Worm (Caenorhabditis elegans) whole organism, L2 larva: ENCODE measurements around the gene srw-8.

Experiments
- C34F6.9 ChIP-seq: fragments of 150-350 bp; optimal IDR thresholded peaks from 2 replicates; lab custom pipeline; 2014; ENCODE audit warnings: missing biosample characterization, missing genetic modification characterization
- R02D3.7 ChIP-seq: fragments of 150-350 bp; optimal IDR thresholded peaks from 2 replicates; lab custom pipeline; 2014; ENCODE audit warnings: missing biosample characterization, missing genetic modification characterization
- Y55F3AM.14 ChIP-seq: fragments of 200-800 bp; sonication (Bioruptor generic); optimal IDR thresholded peaks from 2 replicates; lab custom pipeline; 2018; ENCODE audit warnings: mild to moderate bottlenecking, missing genetic modification characterization, missing compliant biosample characterization
- alr-1 ChIP-seq: fragments of 150-350 bp; optimal IDR thresholded peaks from 2 replicates; lab custom pipeline; 2014; ENCODE audit warnings: missing biosample characterization, missing genetic modification characterization
- aly-2 ChIP-seq: fragments of 150-350 bp; optimal IDR thresholded peaks from 2 replicates; lab custom pipeline; 2014; ENCODE audit warnings: missing biosample characterization, missing genetic modification characterization
- ama-1 ChIP-seq: fragments of 150-350 bp; optimal IDR thresholded peaks from 2 replicates; lab custom pipeline; 2018; ENCODE audit warnings: inconsistent platforms
- blmp-1 ChIP-seq: sonication (generic microtip); optimal IDR thresholded peaks from 2 replicates; lab custom pipeline; 2017; ENCODE audit warnings: missing genetic modification characterization, mild to moderate bottlenecking, missing compliant biosample characterization, antibody characterized with exemption, moderate library complexity; ENCODE audit not compliant: insufficient read depth
- ceh-16 ChIP-seq: fragments of 150-350 bp; optimal IDR thresholded peaks from 2 replicates; lab custom pipeline; 2014; ENCODE audit warnings: missing biosample characterization, missing genetic modification characterization
- dmd-4 ChIP-seq: sonication (generic microtip); optimal IDR thresholded peaks from 2 replicates; lab custom pipeline; 2017; ENCODE audit warnings: missing biosample characterization, missing genetic modification characterization
- egl-27 ChIP-seq: sonication (generic microtip); optimal IDR thresholded peaks from 3 replicates; lab custom pipeline; 2017; ENCODE audit warnings: missing biosample characterization, missing genetic modification reagents, missing genetic modification characterization
- fos-1 ChIP-seq: fragments of 150-350 bp; optimal IDR thresholded peaks from 2 replicates; lab custom pipeline; 2014; ENCODE audit warnings: missing biosample characterization, missing genetic modification characterization
- gmeb-1 ChIP-seq: fragments of 150-350 bp; optimal IDR thresholded peaks from 2 replicates; lab custom pipeline; 2014; ENCODE audit warnings: missing biosample characterization, missing genetic modification characterization
- lin-11 ChIP-seq: fragments of 150-350 bp; sonication (generic microtip); optimal IDR thresholded peaks from 2 replicates; lab custom pipeline; 2014; ENCODE audit warnings: missing biosample characterization, missing genetic modification characterization, inconsistent platforms, mixed read lengths
- lin-13 ChIP-seq: fragments of 150-350 bp; optimal IDR thresholded peaks from 2 replicates; lab custom pipeline; 2014; ENCODE audit warnings: missing biosample characterization, missing genetic modification reagents, missing genetic modification characterization
- lin-39 ChIP-seq: fragments of 150-350 bp; optimal IDR thresholded peaks from 2 replicates; lab custom pipeline; 2014; ENCODE audit warnings: missing biosample characterization, missing genetic modification reagents, missing genetic modification characterization
- mab-5 ChIP-seq: fragments of 150-350 bp; optimal IDR thresholded peaks from 2 replicates; lab custom pipeline; 2014; ENCODE audit warnings: missing biosample characterization, missing genetic modification characterization
- mbf-1 ChIP-seq: sonication (generic microtip); optimal IDR thresholded peaks from 2 replicates; lab custom pipeline; 2017; ENCODE audit warnings: missing biosample characterization, missing genetic modification characterization
- nhr-10 ChIP-seq: sonication (generic microtip); optimal IDR thresholded peaks from 2 replicates; lab custom pipeline; 2017; ENCODE audit warnings: missing biosample characterization, missing genetic modification characterization
- nhr-11 ChIP-seq: fragments of 150-350 bp; optimal IDR thresholded peaks from 2 replicates; lab custom pipeline; 2014; ENCODE audit warnings: missing biosample characterization, missing genetic modification characterization
- nhr-12 ChIP-seq: fragments of 150-350 bp; optimal IDR thresholded peaks from 2 replicates; lab custom pipeline; 2014; ENCODE audit warnings: missing biosample characterization, missing genetic modification characterization
- nhr-21 ChIP-seq: fragments of 150-350 bp; optimal IDR thresholded peaks from 2 replicates; lab custom pipeline; 2014; ENCODE audit warnings: missing biosample characterization, missing genetic modification characterization
- nhr-23 ChIP-seq: fragments of 150-350 bp; optimal IDR thresholded peaks from 2 replicates; lab custom pipeline; 2014; ENCODE audit warnings: missing biosample characterization, missing genetic modification reagents, missing genetic modification characterization
- nhr-237 ChIP-seq: fragments of 150-350 bp; optimal IDR thresholded peaks from 2 replicates; lab custom pipeline; 2014; ENCODE audit warnings: missing biosample characterization, missing genetic modification characterization
- nhr-25 ChIP-seq: fragments of 150-350 bp; sonication (generic microtip); optimal IDR thresholded peaks from 3 replicates; lab custom pipeline; 2014; ENCODE audit warnings: missing biosample characterization, missing genetic modification characterization
- nhr-6 ChIP-seq: fragments of 150-350 bp; optimal IDR thresholded peaks from 2 replicates; lab custom pipeline; 2014; ENCODE audit warnings: missing biosample characterization, missing genetic modification characterization
- nhr-77 ChIP-seq: fragments of 150-350 bp; optimal IDR thresholded peaks from 2 replicates; lab custom pipeline; 2014; ENCODE audit warnings: missing biosample characterization, missing genetic modification characterization
- skn-1 ChIP-seq: sonication (generic microtip); optimal IDR thresholded peaks from 2 replicates; lab custom pipeline; 2017; ENCODE audit warnings: missing biosample characterization, missing genetic modification characterization
- snpc-4 ChIP-seq: fragments of 150-350 bp; optimal IDR thresholded peaks from 2 replicates; lab custom pipeline; 2014; ENCODE audit warnings: missing biosample characterization, missing genetic modification characterization
- unc-39 ChIP-seq: fragments of 150-350 bp; optimal IDR thresholded peaks from 2 replicates; lab custom pipeline; 2014; ENCODE audit warnings: missing biosample characterization, missing genetic modification characterization
- unc-55 ChIP-seq: fragments of 150-350 bp; sonication (generic microtip); optimal IDR thresholded peaks from 3 replicates; lab custom pipeline; 2014; ENCODE audit warnings: missing biosample characterization, missing genetic modification reagents, missing genetic modification characterization
- unc-62 ChIP-seq: fragments of 150-350 bp; optimal IDR thresholded peaks from 2 replicates; lab custom pipeline; 2014; ENCODE audit warnings: missing biosample characterization, missing genetic modification reagents, missing genetic modification characterization
- zag-1 ChIP-seq: fragments of 150-350 bp; optimal IDR thresholded peaks from 2 replicates; lab custom pipeline; 2014; ENCODE audit warnings: missing biosample characterization, missing genetic modification characterization
- ztf-1 ChIP-seq: fragments of 200-800 bp; sonication (Bioruptor generic); conservative IDR thresholded peaks from 2 replicates; pipeline ENCODE4 v1.3.6; 2022; ENCODE audit warnings: missing genetic modification characterization, missing compliant biosample characterization
- ztf-11 ChIP-seq: sonication (generic microtip); optimal IDR thresholded peaks from 2 replicates; lab custom pipeline; 2017; ENCODE audit warnings: missing biosample characterization, missing genetic modification characterization
- ztf-4 ChIP-seq: fragments of 150-350 bp; optimal IDR thresholded peaks from 2 replicates; lab custom pipeline; 2014; ENCODE audit warnings: missing biosample characterization, missing genetic modification characterization

Gene srw-8

ce11 chrV:3017930-3018329 lies 16.2 kb downstream of the srw-8 start:
- no peak for TF ChIP-seq aly-2 (tag; lab: Kevin White, UChicago)
- no peak for TF ChIP-seq nhr-6 (tag; lab: Kevin White, UChicago)
- no peak for TF ChIP-seq fos-1 (tag; lab: Kevin White, UChicago)

- TF ChIP-seq C34F6.9 (tag; lab: Kevin White, UChicago) (no peak), nhr-10 (tag; lab: Kevin White, UChicago) (no peak), unc-62 (GFP tag; lab: Kevin White, UChicago) (no peak), lin-13 (no peak), Y55F3AM.14 (GFP tag; lab: Kevin White, UChicago) (no peak), aly-2 (tag; lab: Kevin White, UChicago) (no peak), ceh-16 (tag; lab: Kevin White, UChicago) (no peak), egl-27 (no peak), nhr-237 (tag; lab: Kevin White, UChicago) (no peak), ztf-4 (no peak), R02D3.7 (tag; lab: Kevin White, UChicago) (no peak), alr-1 (no peak), nhr-12 (tag; lab: Kevin White, UChicago) (no peak), ztf-11 (tag; lab: Kevin White, UChicago) (no peak), nhr-77 (tag; lab: Kevin White, UChicago) (no peak), nhr-21 (tag; lab: Kevin White, UChicago) (no peak)
These were observed 20.0 kb downstream of the srw-8 start, which contains the start of gene K12D9.1 for ce11 chrV:3014185-3014584. TSS of gene K12D9.1 (plus strand) at chrV:3014485.

- TF ChIP-seq skn-1 (tag; lab: Kevin White, UChicago) (no peak), gmeb-1 (no peak), ama-1 (lab: Kevin White, UChicago) (no peak)
- TF ChIP-seq, all 48 proteins: peak for 0
These were observed 22.7 kb downstream of the srw-8 start, which contains the start of gene srw-135 for ce11 chrV:3011394-3011793. TSS of gene srw-135 (minus strand) at chrV:3011494.

DNA sequence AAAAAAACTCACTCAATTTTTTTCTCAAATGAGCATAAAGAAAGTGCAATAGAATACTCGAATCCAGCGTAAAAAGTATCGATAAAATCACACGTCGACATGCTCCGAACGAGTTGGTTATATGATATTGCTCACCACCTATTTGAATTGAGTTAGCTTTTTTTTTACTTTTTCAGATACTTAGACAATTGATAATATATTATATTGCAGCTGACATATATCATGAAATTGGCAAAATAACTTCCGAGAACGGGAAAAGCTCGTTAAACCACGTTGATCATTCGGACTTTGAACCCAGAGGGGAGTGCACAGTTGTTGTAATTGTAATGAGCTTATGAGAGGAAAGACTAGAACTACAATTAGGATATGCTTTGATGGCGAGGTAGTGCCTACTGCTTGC lies 23.7 kb downstream of the srw-8 start, which contains the start of gene srw-136:
Gene srw-136 (minus strand): TSS at position 101 of the 400 bp plus-strand sequence.
- TF ChIP-seq ztf-11 (tag; lab: Kevin White, UChicago) (no peak), C34F6.9 (tag; lab: Kevin White, UChicago) (no peak), nhr-77 (tag; lab: Kevin White, UChicago) (no peak), ama-1 (lab: Kevin White, UChicago) (no peak), mbf-1 (tag; lab: Kevin White, UChicago) (no peak), lin-11 (tag; lab: Kevin White, UChicago) (no peak), zag-1 (tag; lab: Kevin White, UChicago) (no peak), nhr-12 (tag; lab: Kevin White, UChicago) (no peak), R02D3.7 (tag; lab: Kevin White, UChicago) (no peak), nhr-23 (tag; lab: Kevin White, UChicago) (no peak), ztf-4 (no peak), lin-39 (tag; lab: Kevin White, UChicago) (no peak), snpc-4 (tag; lab: Kevin White, UChicago) (no peak), nhr-11 (tag; lab: Kevin White, UChicago) (no peak)

DNA sequence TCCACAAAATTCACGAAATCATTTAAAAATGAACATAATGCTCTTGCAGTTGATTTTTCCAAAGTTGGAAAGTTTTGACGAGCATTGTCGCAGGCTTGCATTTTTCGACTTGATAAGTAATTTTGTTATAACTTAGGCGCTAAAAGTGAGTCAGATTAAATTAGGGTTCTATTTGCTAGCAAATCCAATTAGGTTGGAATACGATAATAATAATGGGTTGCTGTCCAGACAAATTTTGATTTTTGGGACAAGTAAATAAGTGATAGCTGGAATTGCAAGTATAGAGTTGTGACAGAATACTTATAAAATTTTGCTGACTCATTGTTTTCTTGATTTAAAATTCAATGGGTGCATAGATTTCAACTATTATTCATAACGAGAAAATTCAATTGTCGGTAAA lies 28.2 kb downstream of the srw-8 start, which contains the start of gene srw-112:
Gene srw-112 (minus strand): TSS at position 101 of the 400 bp plus-strand sequence.
- TF ChIP-seq unc-55 (GFP tag; lab: Kevin White, UChicago) = no peak
- no peak for TF ChIP-seq lin-13
- TF ChIP-seq nhr-25 (tag; lab: Kevin White, UChicago) = no peak
- no peak for TF ChIP-seq fos-1 (tag; lab: Kevin White, UChicago)
- TF ChIP-seq mab-5 (tag; lab: Kevin White, UChicago) = no peak
- no peak for TF ChIP-seq egl-27
- no peak for TF ChIP-seq unc-39 (tag; lab: Kevin White, UChicago)
- no peak for TF ChIP-seq dmd-4

DNA sequence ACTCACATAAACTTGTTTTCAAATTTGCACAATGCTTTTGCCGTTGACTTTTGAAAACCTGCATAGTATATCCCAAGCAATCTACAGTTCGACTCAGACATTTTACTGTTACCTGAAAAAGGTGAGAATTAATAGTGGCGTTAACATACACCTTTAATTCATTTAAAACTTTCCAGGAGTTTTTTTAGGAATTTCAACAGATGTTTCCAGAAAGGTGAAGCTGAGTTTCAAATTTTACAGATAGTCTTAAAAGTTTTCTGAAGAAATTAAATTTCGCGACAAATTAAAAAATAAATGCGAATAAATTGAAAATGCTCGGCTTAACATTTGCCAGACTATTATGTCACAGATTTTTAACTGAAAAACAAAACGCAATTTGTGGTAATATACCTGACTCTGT lies 34.4 kb downstream of the srw-8 start, which contains the start of gene srw-119:
Gene srw-119 (minus strand): TSS at position 101 of the 400 bp plus-strand sequence.
- TF ChIP-seq ztf-1 (GFP tag; lab: Robert Waterston, UW) (no peak), unc-39 (tag; lab: Kevin White, UChicago) (no peak), blmp-1 (no peak), lin-13 (no peak)
